Worm (Caenorhabditis elegans) whole organism, early embryonic: ENCODE data around the gene oac-21.
"Not testable (repeated sequence)": the region's sequence is repeated elsewhere in the genome, so short reads cannot be mapped to it uniquely, and the experiment has no call there.

Source experiments
- B0310.2 ChIP-seq: sonication (generic microtip); optimal IDR thresholded peaks from 2 replicates; lab custom pipeline; 2016; ENCODE audit warnings: mild to moderate bottlenecking, missing genetic modification characterization, missing compliant biosample characterization
- F13C5.2 ChIP-seq: sonication (generic microtip); optimal IDR thresholded peaks from 2 replicates; lab custom pipeline; 2017; ENCODE audit warnings: mild to moderate bottlenecking, missing genetic modification characterization, inconsistent platforms, missing compliant biosample characterization
- aly-1 ChIP-seq: sonication (generic microtip); optimal IDR thresholded peaks from 2 replicates; lab custom pipeline; 2016; ENCODE audit warnings: missing genetic modification characterization, missing compliant biosample characterization
- ama-1 ChIP-seq: fragments of 150-350 bp; optimal IDR thresholded peaks from 2 replicates; lab custom pipeline; 2014
- ceh-13 ChIP-seq: fragments of 200-800 bp; sonication (Bioruptor generic); optimal IDR thresholded peaks from 2 replicates; lab custom pipeline; 2018; ENCODE audit warnings: mild to moderate bottlenecking, missing genetic modification characterization, missing compliant biosample characterization
- ceh-36 ChIP-seq: sonication (generic microtip); optimal IDR thresholded peaks from 2 replicates; lab custom pipeline; 2016; ENCODE audit warnings: missing genetic modification characterization, inconsistent platforms, missing compliant biosample characterization
- ets-7 ChIP-seq: sonication (generic microtip); optimal IDR thresholded peaks from 2 replicates; lab custom pipeline; 2016; ENCODE audit warnings: missing genotype, missing genetic modification characterization, missing compliant biosample characterization
- flt-1 ChIP-seq: fragments of 200-800 bp; sonication (Bioruptor generic); IDR thresholded peaks from 2 replicates; pipeline ENCODE4 v1.3.6; 2022; ENCODE audit warnings: missing genetic modification characterization, missing compliant biosample characterization
- hmbx-1 ChIP-seq: sonication (generic microtip); optimal IDR thresholded peaks from 2 replicates; lab custom pipeline; 2016; ENCODE audit warnings: mild to moderate bottlenecking, missing genetic modification characterization, missing compliant biosample characterization
- hmg-4 ChIP-seq: fragments of 200-800 bp; sonication (Bioruptor generic); optimal IDR thresholded peaks from 2 replicates; lab custom pipeline; 2018; ENCODE audit warnings: mild to moderate bottlenecking, missing genetic modification characterization, missing compliant biosample characterization
- hnd-1 ChIP-seq: sonication (generic microtip); optimal IDR thresholded peaks from 2 replicates; lab custom pipeline; 2016; ENCODE audit warnings: missing genetic modification characterization, missing compliant biosample characterization
- pes-1 ChIP-seq: fragments of 200-800 bp; sonication (Bioruptor generic); IDR thresholded peaks from 2 replicates; pipeline ENCODE4 v1.3.6; 2022; ENCODE audit warnings: missing genetic modification reagents, missing genetic modification characterization, missing compliant biosample characterization
- scrt-1 ChIP-seq: fragments of 200-800 bp; sonication (Bioruptor generic); IDR thresholded peaks from 2 replicates; pipeline ENCODE4 v1.3.6; 2022; ENCODE audit warnings: missing genetic modification characterization, missing compliant biosample characterization
- sea-1 ChIP-seq: fragments of 200-800 bp; sonication (Bioruptor generic); conservative IDR thresholded peaks from 2 replicates; pipeline ENCODE4 v1.3.6; 2022; ENCODE audit warnings: missing genetic modification characterization, missing compliant biosample characterization
- tbx-11 ChIP-seq: fragments of 200-800 bp; sonication (Bioruptor generic); IDR thresholded peaks from 2 replicates; pipeline ENCODE4 v1.3.6; 2022; ENCODE audit warnings: missing genetic modification characterization, missing compliant biosample characterization
- tbx-37 ChIP-seq: fragments of 200-800 bp; sonication (Bioruptor generic); conservative IDR thresholded peaks from 2 replicates; pipeline ENCODE4 v1.3.6; 2022; ENCODE audit warnings: missing genetic modification reagents, missing genetic modification characterization, missing compliant biosample characterization
- tra-4 ChIP-seq: sonication (generic microtip); optimal IDR thresholded peaks from 2 replicates; lab custom pipeline; 2017; ENCODE audit warnings: missing genetic modification characterization, missing compliant biosample characterization

oac-21 gene

DNA sequence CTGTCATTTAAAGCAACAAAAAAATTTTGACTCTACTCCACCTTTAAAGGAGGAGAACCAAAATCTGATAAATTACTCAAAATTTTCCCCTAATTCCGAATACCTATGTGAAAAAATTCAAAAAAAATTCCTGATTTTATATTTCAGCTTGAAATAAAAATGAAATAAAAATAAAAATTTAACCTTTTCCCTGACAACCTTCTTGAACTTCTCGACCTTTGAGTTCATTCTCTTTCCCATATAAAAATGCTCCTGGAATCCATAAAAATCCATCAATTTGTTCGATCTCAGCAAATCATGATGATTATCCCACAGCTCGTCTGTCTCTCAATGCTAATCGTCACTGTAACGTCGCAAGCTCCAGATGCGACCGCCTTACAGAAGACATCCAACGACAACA lies 13.9 kb downstream of the oac-21 start, which contains the start of gene F56D6.6:
Gene F56D6.6, plus strand, starts transcription at position 301 of the 400 bp plus-strand sequence.
- TF ChIP-seq tbx-37 (GFP tag; lab: Robert Waterston, UW) (no peak), aly-1 (tag; lab: Kevin White, UChicago) (no peak), scrt-1 (no peak), hnd-1 (no peak), B0310.2 (tag; lab: Kevin White, UChicago) (no peak), tbx-11 (GFP tag; lab: Robert Waterston, UW) (no peak), tra-4 (no peak), hmbx-1 (tag; lab: Kevin White, UChicago) (no peak), ets-7 (tag; lab: Kevin White, UChicago) (no peak), ama-1 (lab: Kevin White, UChicago) (no peak), F13C5.2 (no peak), ceh-36 (tag; lab: Kevin White, UChicago) (no peak), hmg-4 (no peak), sea-1 (GFP tag; lab: Robert Waterston, UW) (no peak), ceh-13 (GFP tag; lab: Kevin White, UChicago) (no peak), pes-1 (no peak), flt-1 (GFP tag; lab: Robert Waterston, UW) (no peak)

DNA sequence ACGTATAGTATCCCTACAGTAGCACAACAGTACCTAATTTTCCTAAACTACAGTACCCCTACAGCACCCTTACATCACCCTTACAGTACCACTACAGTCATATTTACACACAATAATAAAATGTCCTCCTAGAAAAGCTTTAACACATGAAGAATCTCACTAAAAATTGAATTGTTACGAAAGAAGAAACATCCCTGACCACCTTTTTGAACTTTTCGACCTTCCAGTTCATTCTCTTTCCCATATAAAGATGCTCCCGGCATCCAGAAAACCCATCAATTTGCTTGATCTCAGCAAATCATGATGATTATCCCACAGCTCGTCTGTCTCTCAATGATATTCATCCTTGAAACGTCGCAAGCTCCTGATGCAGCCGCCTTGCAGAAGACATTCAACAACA lies 15.6 kb downstream of the oac-21 start, which contains the start of gene F56D6.21:
Gene F56D6.21, plus strand, starts transcription at position 301 of the 400 bp plus-strand sequence.
- no peak for TF ChIP-seq aly-1 (tag; lab: Kevin White, UChicago)
- no peak for TF ChIP-seq B0310.2 (tag; lab: Kevin White, UChicago)
- TF ChIP-seq sea-1 (GFP tag; lab: Robert Waterston, UW): no peak
- no peak for TF ChIP-seq tra-4
- no peak for TF ChIP-seq hnd-1
- no peak for TF ChIP-seq F13C5.2
- no peak for TF ChIP-seq ceh-13 (GFP tag; lab: Kevin White, UChicago)
- no peak for TF ChIP-seq flt-1 (GFP tag; lab: Robert Waterston, UW)
- TF ChIP-seq ets-7 (tag; lab: Kevin White, UChicago): no peak
- no peak for TF ChIP-seq hmg-4
- no peak for TF ChIP-seq tbx-11 (GFP tag; lab: Robert Waterston, UW)
- no peak for TF ChIP-seq ama-1 (lab: Kevin White, UChicago)
- TF ChIP-seq scrt-1: no peak
- no peak for TF ChIP-seq tbx-37 (GFP tag; lab: Robert Waterston, UW)
- TF ChIP-seq ceh-36 (tag; lab: Kevin White, UChicago): no peak
- TF ChIP-seq hmbx-1 (tag; lab: Kevin White, UChicago): no peak

DNA sequence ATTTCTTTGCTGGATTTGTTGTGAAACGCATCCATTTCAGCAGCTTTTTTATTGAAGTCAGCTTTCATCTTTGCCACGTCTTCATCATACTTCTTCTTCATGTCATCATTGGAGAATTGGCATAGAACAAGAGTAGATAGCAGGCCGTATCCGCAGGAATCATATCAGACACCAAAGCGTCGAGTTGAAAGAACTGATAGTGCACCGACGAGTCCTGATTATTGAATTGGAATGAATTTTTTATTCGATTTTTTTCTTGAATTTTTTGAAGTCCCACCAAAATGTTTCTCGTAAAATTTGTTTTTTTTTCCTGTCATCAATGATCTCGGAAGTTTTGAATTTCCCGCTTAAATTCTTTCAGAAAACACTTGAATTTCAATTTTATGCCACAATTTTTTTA lies 17.3 kb downstream of the oac-21 start, which contains the start of gene F56D6.11:
Gene F56D6.11, minus strand, starts transcription at position 101 of the 400 bp plus-strand sequence.
- TF ChIP-seq F13C5.2 (no peak), ceh-13 (GFP tag; lab: Kevin White, UChicago) (no peak), aly-1 (tag; lab: Kevin White, UChicago) (no peak), ama-1 (lab: Kevin White, UChicago) (no peak), tbx-11 (GFP tag; lab: Robert Waterston, UW) (no peak), ets-7 (tag; lab: Kevin White, UChicago) (no peak), ceh-36 (tag; lab: Kevin White, UChicago) (no peak)

DNA sequence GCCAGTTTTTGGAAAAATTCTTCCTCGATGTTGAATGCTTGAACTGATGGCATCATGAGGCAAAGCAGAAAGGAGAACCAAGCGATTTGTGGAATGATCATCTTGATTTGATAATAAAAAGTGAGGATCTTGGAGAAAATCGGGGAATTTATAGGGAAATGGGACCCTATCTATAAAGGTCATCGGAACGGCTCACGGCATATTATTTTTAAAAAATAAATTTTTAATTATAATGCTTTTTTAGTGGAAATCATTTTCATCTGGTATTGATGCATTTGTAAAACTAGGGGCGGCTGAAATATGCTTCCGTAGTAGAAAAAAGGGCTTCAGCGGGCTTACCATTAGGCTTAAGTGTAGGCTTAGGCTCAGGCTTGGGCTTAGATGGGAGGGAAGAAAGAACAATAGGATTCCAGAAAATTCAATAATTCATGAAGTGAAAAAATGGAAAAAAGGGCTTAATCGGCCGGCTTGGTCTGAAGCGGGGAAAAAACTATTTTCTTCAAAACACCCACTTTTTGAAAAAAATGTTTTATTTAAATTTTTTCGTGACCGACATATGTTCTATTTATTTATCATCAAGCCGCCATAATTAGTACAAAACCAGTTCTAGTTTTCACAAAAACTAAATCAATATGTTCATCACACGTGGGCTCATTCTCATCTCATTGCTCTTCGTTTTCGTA lies 18.6 kb downstream of the oac-21 start, which contains the start of the genes F56D6.22 and F56D6.12:
Gene F56D6.22, minus strand, starts transcription at position 101 of the 683 bp plus-strand sequence.
Gene F56D6.12, plus strand, starts transcription at position 633 of the 683 bp plus-strand sequence.
- TF ChIP-seq ceh-13 (GFP tag; lab: Kevin White, UChicago): no peak
- TF ChIP-seq scrt-1: no peak
- TF ChIP-seq B0310.2 (tag; lab: Kevin White, UChicago): no peak
- TF ChIP-seq tbx-11 (GFP tag; lab: Robert Waterston, UW): no peak
- no peak for TF ChIP-seq hmg-4
- no peak for TF ChIP-seq pes-1
- no peak for TF ChIP-seq ceh-36 (tag; lab: Kevin White, UChicago)
- TF ChIP-seq hnd-1: no peak
- TF ChIP-seq sea-1 (GFP tag; lab: Robert Waterston, UW): no peak
- no peak for TF ChIP-seq aly-1 (tag; lab: Kevin White, UChicago)
- no peak for TF ChIP-seq ets-7 (tag; lab: Kevin White, UChicago)
- no peak for TF ChIP-seq F13C5.2
- TF ChIP-seq ama-1 (lab: Kevin White, UChicago): no peak
- no peak for TF ChIP-seq flt-1 (GFP tag; lab: Robert Waterston, UW)

DNA sequence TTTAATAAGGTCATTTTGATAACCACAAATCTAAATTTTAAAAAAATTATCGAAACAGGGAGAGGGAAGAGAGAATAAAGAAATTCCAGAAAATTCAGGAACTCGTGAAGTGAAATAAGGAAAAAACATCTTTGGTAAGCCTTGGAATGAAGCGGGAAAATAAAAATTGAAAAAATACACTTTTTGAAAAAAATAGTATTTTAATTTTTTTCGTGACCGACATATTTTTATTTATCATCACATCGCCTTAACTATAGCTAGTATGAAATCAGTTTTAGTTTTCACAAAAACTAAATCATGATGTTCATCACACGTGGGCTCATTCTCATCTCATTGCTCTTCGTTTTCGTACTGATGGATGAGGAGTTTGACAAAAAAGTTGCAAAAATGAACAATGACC lies 20.1 kb downstream of the oac-21 start, which contains the start of gene F56D6.13:
Gene F56D6.13, plus strand, starts transcription at position 301 of the 400 bp plus-strand sequence.
- no peak for TF ChIP-seq aly-1 (tag; lab: Kevin White, UChicago)

DNA sequence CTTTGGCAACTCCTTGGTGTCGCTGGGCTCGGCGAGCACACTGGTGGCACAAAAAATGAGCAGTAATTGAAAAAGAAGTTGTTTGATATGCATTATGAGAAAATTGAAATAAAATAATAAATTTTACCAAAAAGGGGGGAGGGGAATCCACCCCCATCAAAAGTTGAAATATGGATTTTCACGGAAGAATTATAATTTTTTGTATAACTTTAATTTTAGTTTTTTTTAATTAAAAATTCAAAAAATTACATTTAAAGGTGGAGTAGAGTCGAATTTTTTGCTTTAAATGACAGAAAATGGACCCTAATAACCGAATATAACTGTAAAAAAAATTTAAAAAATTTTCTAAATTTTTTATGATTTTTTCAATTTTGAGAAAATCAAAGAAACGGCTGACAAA lies 22.8 kb downstream of the oac-21 start, which contains the start of gene F56D6.18:
Gene F56D6.18, minus strand, starts transcription at position 101 of the 400 bp plus-strand sequence.
- TF ChIP-seq hnd-1; aly-1 (tag; lab: Kevin White, UChicago); ceh-36 (tag; lab: Kevin White, UChicago): not testable (repeated sequence)

DNA sequence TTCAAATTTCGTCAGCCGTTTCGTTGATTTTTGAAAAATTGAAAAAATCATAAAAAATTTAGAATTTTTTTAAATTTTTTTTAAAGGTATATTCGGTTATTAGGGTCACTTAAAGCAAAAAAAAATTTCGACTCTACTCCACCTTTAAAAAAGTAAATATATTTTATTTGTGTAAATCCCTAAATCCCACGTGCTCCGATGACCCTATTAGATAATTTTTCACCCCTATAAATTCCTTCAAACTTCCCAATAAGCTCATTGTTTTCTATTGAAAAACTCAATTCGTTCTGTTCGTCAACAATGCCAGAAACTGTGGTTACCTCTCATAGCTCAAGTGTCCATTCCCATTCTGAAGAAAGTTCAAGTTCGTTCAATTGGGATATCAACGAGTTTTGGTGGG lies 23.5 kb downstream of the oac-21 start, which contains the start of gene F56D6.20:
Gene F56D6.20, plus strand, starts transcription at position 301 of the 400 bp plus-strand sequence.
- TF ChIP-seq ets-7 (tag; lab: Kevin White, UChicago) (no peak), hnd-1 (no peak), F13C5.2 (no peak), tra-4 (no peak), tbx-37 (GFP tag; lab: Robert Waterston, UW) (no peak), ama-1 (lab: Kevin White, UChicago) (no peak), ceh-13 (GFP tag; lab: Kevin White, UChicago) (no peak), scrt-1 (no peak), ceh-36 (tag; lab: Kevin White, UChicago) (no peak), hmg-4 (no peak), sea-1 (GFP tag; lab: Robert Waterston, UW) (no peak), pes-1 (no peak), hmbx-1 (tag; lab: Kevin White, UChicago) (no peak), flt-1 (GFP tag; lab: Robert Waterston, UW) (no peak), aly-1 (tag; lab: Kevin White, UChicago) (no peak), B0310.2 (tag; lab: Kevin White, UChicago) (no peak), tbx-11 (GFP tag; lab: Robert Waterston, UW) (no peak)
